Fruit fly (Drosophila melanogaster): Measurements from ENCODE around the gene Lcp65Ag2.

The Lcp65Ag2 gene

DNA sequence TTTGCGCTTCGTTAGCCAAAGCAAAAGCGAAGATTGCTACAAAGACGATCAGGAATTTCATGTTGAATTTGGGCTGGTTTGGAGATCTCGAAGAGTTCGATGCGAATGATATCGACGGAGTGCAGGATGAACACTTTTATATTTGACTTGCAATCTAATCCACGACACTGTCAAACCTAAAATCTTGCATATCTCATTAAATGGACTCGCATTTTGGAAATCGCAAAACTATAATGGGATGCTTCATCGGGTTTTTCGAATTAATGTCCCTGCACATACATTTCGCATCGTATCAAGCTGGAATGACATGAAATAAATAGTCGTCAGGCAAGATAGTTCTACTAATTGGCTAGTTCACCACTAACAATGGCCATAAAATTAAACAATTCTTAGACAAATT lies 4.6 kb upstream of the Lcp65Ag2 start, which contains the start of gene Lcp65Ae:
Lcp65Ae (minus strand) TSS at position 101 of the 400 bp plus-strand sequence.
- no peak for TF ChIP-seq CG33017 (tag; optimal IDR thresholded peaks at IDR 0.05)
- TF ChIP-seq ovo (GFP tag; optimal IDR thresholded peaks at IDR 0.05), result no peak
- no peak for TF ChIP-seq Mnt (GFP tag; optimal IDR thresholded peaks at IDR 0.05)
- TF ChIP-seq CG11617 (GFP tag; optimal IDR thresholded peaks at IDR 0.05), result no peak
- TF ChIP-seq toe (GFP tag; optimal IDR thresholded peaks at IDR 0.05), result no peak
- TF ChIP-seq bab1 (GFP tag; optimal IDR thresholded peaks at IDR 0.05), result no peak
- TF ChIP-seq cnc (optimal IDR thresholded peaks at IDR 0.05), result no peak
- TF ChIP-seq CG14711 (tag; optimal IDR thresholded peaks at IDR 0.05), result no peak
- no peak for TF ChIP-seq Hr96 (GFP tag; optimal IDR thresholded peaks at IDR 0.05)
- no peak for TF ChIP-seq CG7045 (GFP tag; optimal IDR thresholded peaks at IDR 0.05)
- TF ChIP-seq CG1620 (GFP tag; optimal IDR thresholded peaks at IDR 0.05), result no peak
- no peak for TF ChIP-seq CG7101 (tag; optimal IDR thresholded peaks at IDR 0.05)
- no peak for TF ChIP-seq pad (GFP tag; optimal IDR thresholded peaks at IDR 0.05)
- no peak for TF ChIP-seq cic (GFP tag; optimal IDR thresholded peaks at IDR 0.05)
- no peak for TF ChIP-seq Clk (GFP tag; optimal IDR thresholded peaks at IDR 0.05)
- TF ChIP-seq kay (GFP tag; ENCODE audit: borderline replicate concordance), result no peak
- TF ChIP-seq Crg-1 (GFP tag; optimal IDR thresholded peaks at IDR 0.05), result no peak
- no peak for TF ChIP-seq CG12768 (GFP tag; optimal IDR thresholded peaks at IDR 0.05)

DNA sequence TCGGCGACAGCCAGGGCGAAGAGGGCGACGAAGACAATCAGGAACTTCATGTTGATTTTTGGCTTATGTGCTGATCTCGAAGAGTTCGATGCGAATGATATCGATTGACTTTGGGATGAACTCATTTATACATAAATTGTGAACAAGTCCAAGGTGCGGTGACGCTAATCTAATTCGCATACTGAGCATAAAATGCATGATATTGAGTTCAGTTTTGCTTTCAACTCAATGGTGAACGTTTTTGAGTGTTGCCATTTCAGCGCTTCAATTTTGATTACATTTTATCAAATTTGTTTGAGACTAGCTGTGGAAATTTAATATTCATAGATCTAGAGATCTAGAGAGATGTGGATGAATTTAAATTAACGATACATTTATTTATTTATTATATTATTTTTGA lies 3.3 kb upstream of the Lcp65Ag2 start, which contains the start of gene Lcp65Af:
Lcp65Af (minus strand) TSS at position 101 of the 400 bp plus-strand sequence.
- TF ChIP-seq toe (GFP tag; optimal IDR thresholded peaks at IDR 0.05) (no peak), CG11617 (GFP tag; optimal IDR thresholded peaks at IDR 0.05) (no peak), CG7045 (GFP tag; optimal IDR thresholded peaks at IDR 0.05) (no peak), bab1 (GFP tag; optimal IDR thresholded peaks at IDR 0.05) (no peak), pad (GFP tag; optimal IDR thresholded peaks at IDR 0.05) (no peak), CG1620 (GFP tag; optimal IDR thresholded peaks at IDR 0.05) (no peak), CG33017 (tag; optimal IDR thresholded peaks at IDR 0.05) (no peak), CG14711 (tag; optimal IDR thresholded peaks at IDR 0.05) (no peak), cnc (optimal IDR thresholded peaks at IDR 0.05) (no peak), Mnt (GFP tag; optimal IDR thresholded peaks at IDR 0.05) (no peak), Clk (GFP tag; optimal IDR thresholded peaks at IDR 0.05) (no peak), tj (GFP tag; optimal IDR thresholded peaks at IDR 0.05) (no peak), CG7101 (tag; optimal IDR thresholded peaks at IDR 0.05) (no peak), ovo (GFP tag; optimal IDR thresholded peaks at IDR 0.05) (no peak), CG12768 (GFP tag; optimal IDR thresholded peaks at IDR 0.05) (no peak)

DNA sequence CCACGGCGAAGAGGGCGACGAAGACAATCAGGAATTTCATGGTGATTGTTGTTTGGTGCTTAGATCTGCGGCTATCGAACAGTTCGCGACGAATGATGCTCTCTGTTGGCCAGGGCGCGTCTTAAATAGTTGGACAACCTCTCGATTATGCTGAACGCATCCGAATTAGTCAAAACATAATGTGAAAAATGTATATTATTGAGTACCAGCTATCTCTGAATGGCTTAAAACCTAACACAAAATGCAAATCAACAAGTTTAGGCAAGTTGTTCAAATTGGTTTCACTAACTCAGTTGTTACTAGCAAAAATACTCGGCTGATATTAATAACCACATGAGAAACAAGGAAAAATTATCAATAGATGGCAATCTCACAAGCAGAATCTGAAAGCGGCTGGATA lies 1.8 kb upstream of the Lcp65Ag2 start, which contains the start of gene Lcp65Ag1:
Lcp65Ag1 (minus strand) TSS at position 101 of the 400 bp plus-strand sequence.
- no peak for TF ChIP-seq Hr96 (GFP tag; optimal IDR thresholded peaks at IDR 0.05)

dm6 chr3L:6132009-6132408 lies 1.4 kb downstream of the Lcp65Ag2 start, which contains the start of gene Cpr65Au:
TSS of gene Cpr65Au (minus strand) at chr3L:6132109.
- TF ChIP-seq Mnt (GFP tag; optimal IDR thresholded peaks at IDR 0.05) (no peak), CG5204 (GFP tag; optimal IDR thresholded peaks at IDR 0.05) (no peak), ovo (GFP tag; optimal IDR thresholded peaks at IDR 0.05) (no peak), CG33017 (tag; optimal IDR thresholded peaks at IDR 0.05) (no peak), CG7045 (GFP tag; optimal IDR thresholded peaks at IDR 0.05) (no peak), toe (GFP tag; optimal IDR thresholded peaks at IDR 0.05) (no peak), cic (GFP tag; optimal IDR thresholded peaks at IDR 0.05) (no peak), pad (GFP tag; optimal IDR thresholded peaks at IDR 0.05) (no peak), Hr96 (GFP tag; optimal IDR thresholded peaks at IDR 0.05) (no peak), tj (GFP tag; optimal IDR thresholded peaks at IDR 0.05) (no peak), Clk (GFP tag; optimal IDR thresholded peaks at IDR 0.05) (no peak)

DNA sequence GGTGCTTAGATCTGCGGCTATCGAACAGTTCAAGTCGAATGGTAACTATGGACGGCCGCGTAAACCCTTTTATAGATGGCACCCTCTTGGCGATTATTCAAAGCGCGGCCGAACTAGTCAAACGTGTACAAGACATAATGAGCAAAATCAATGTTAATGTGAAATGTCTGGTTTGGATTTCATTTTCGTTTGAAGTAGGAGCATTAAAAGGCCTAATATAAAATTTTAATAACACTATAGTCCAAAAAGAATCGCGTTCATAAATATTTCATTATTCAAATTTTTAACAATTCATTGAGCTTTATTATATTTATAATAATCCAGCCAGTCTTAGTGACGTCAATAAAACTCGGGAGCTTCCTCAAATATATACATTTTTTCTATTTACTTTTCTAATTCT lies 2.4 kb downstream of the Lcp65Ag2 start, which contains the start of gene Lcp65Ag3:
Lcp65Ag3 (minus strand) TSS at position 46 of the 400 bp plus-strand sequence.
- no peak for TF ChIP-seq CG7045 (GFP tag; optimal IDR thresholded peaks at IDR 0.05)
- TF ChIP-seq cic (GFP tag; optimal IDR thresholded peaks at IDR 0.05), result no peak
- TF ChIP-seq cnc (optimal IDR thresholded peaks at IDR 0.05), result no peak

DNA sequence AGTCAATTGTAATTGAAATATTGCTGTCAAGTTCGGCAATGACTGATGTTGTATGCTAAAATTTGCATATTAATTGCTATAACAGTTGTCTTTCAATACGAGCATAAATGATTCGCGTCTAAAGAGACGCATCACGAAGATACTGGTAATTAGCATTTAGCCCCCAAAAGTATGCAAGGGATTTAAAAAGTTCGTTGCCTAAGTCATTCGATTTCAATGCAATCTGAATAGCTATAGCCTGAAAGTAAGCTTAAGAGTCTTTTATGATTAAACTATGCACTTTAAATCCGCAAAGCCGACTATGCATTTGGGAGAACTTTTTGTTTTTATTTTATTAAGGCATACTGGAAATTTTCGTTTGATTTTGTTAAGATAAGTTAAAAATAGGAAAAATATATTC lies 3.8 kb downstream of the Lcp65Ag2 start:
- TF ChIP-seq CG11617 (GFP tag; optimal IDR thresholded peaks at IDR 0.05) (no peak), bab1 (GFP tag; optimal IDR thresholded peaks at IDR 0.05) (no peak), CG7045 (GFP tag; optimal IDR thresholded peaks at IDR 0.05) (no peak), CG33017 (tag; optimal IDR thresholded peaks at IDR 0.05) (no peak), cic (GFP tag; optimal IDR thresholded peaks at IDR 0.05) (no peak), tj (GFP tag; optimal IDR thresholded peaks at IDR 0.05) (no peak), pad (GFP tag; optimal IDR thresholded peaks at IDR 0.05) (no peak), CG12768 (GFP tag; optimal IDR thresholded peaks at IDR 0.05) (no peak), ovo (GFP tag; optimal IDR thresholded peaks at IDR 0.05) (no peak), CG5204 (GFP tag; optimal IDR thresholded peaks at IDR 0.05) (no peak), Clk (GFP tag; optimal IDR thresholded peaks at IDR 0.05) (no peak), Crg-1 (GFP tag; optimal IDR thresholded peaks at IDR 0.05) (no peak), CG1620 (GFP tag; optimal IDR thresholded peaks at IDR 0.05) (no peak), cnc (optimal IDR thresholded peaks at IDR 0.05) (no peak), CG14711 (tag; optimal IDR thresholded peaks at IDR 0.05) (no peak), kay (GFP tag; ENCODE audit: borderline replicate concordance) (no peak), Mnt (GFP tag; optimal IDR thresholded peaks at IDR 0.05) (no peak), CG7101 (tag; optimal IDR thresholded peaks at IDR 0.05) (no peak), Hr96 (GFP tag; optimal IDR thresholded peaks at IDR 0.05) (no peak), toe (GFP tag; optimal IDR thresholded peaks at IDR 0.05) (no peak)

DNA sequence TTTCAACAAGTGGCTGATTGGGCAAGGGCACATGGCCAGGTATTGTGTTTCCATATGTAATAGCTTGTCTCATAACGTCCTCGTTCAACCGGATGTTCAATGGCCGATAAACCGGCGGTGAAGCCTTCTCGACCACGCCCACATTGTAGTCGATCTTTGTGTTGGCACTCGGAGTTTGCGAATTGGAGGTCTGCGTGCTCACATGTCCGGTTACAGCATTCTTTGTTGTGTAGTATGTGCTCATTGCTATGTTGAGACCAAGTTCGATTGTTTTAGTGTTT lies 8.0 kb downstream of the Lcp65Ag2 start:
- TF ChIP-seq cnc (optimal IDR thresholded peaks at IDR 0.05), result no peak
- no peak for TF ChIP-seq kay (GFP tag; ENCODE audit: borderline replicate concordance)
- TF ChIP-seq CG5204 (GFP tag; optimal IDR thresholded peaks at IDR 0.05), result no peak
- TF ChIP-seq cic (GFP tag; optimal IDR thresholded peaks at IDR 0.05), result no peak
- TF ChIP-seq tj (GFP tag; optimal IDR thresholded peaks at IDR 0.05), result no peak
- no peak for TF ChIP-seq CG1620 (GFP tag; optimal IDR thresholded peaks at IDR 0.05)

Data from whole organism, adult.